Worm (Caenorhabditis elegans) whole organism, early embryonic: ENCODE data around the gene memi-3.

Experiments
- B0310.2 ChIP-seq: sonication (generic microtip); optimal IDR thresholded peaks from 2 replicates; lab custom pipeline; 2016; ENCODE audit warnings: mild to moderate bottlenecking, missing genetic modification characterization, missing compliant biosample characterization
- F13C5.2 ChIP-seq: sonication (generic microtip); optimal IDR thresholded peaks from 2 replicates; lab custom pipeline; 2017; ENCODE audit warnings: mild to moderate bottlenecking, missing genetic modification characterization, inconsistent platforms, missing compliant biosample characterization
- aly-1 ChIP-seq: sonication (generic microtip); optimal IDR thresholded peaks from 2 replicates; lab custom pipeline; 2016; ENCODE audit warnings: missing genetic modification characterization, missing compliant biosample characterization
- ama-1 ChIP-seq: fragments of 150-350 bp; optimal IDR thresholded peaks from 2 replicates; lab custom pipeline; 2014
- ceh-13 ChIP-seq: fragments of 200-800 bp; sonication (Bioruptor generic); optimal IDR thresholded peaks from 2 replicates; lab custom pipeline; 2018; ENCODE audit warnings: mild to moderate bottlenecking, missing genetic modification characterization, missing compliant biosample characterization
- ceh-36 ChIP-seq: sonication (generic microtip); optimal IDR thresholded peaks from 2 replicates; lab custom pipeline; 2016; ENCODE audit warnings: missing genetic modification characterization, inconsistent platforms, missing compliant biosample characterization
- ets-7 ChIP-seq: sonication (generic microtip); optimal IDR thresholded peaks from 2 replicates; lab custom pipeline; 2016; ENCODE audit warnings: missing genotype, missing genetic modification characterization, missing compliant biosample characterization
- flt-1 ChIP-seq: fragments of 200-800 bp; sonication (Bioruptor generic); IDR thresholded peaks from 2 replicates; pipeline ENCODE4 v1.3.6; 2022; ENCODE audit warnings: missing genetic modification characterization, missing compliant biosample characterization
- hmbx-1 ChIP-seq: sonication (generic microtip); optimal IDR thresholded peaks from 2 replicates; lab custom pipeline; 2016; ENCODE audit warnings: mild to moderate bottlenecking, missing genetic modification characterization, missing compliant biosample characterization
- hnd-1 ChIP-seq: sonication (generic microtip); optimal IDR thresholded peaks from 2 replicates; lab custom pipeline; 2016; ENCODE audit warnings: missing genetic modification characterization, missing compliant biosample characterization
- scrt-1 ChIP-seq: fragments of 200-800 bp; sonication (Bioruptor generic); IDR thresholded peaks from 2 replicates; pipeline ENCODE4 v1.3.6; 2022; ENCODE audit warnings: missing genetic modification characterization, missing compliant biosample characterization
- sea-1 ChIP-seq: fragments of 200-800 bp; sonication (Bioruptor generic); conservative IDR thresholded peaks from 2 replicates; pipeline ENCODE4 v1.3.6; 2022; ENCODE audit warnings: missing genetic modification characterization, missing compliant biosample characterization
- tbx-11 ChIP-seq: fragments of 200-800 bp; sonication (Bioruptor generic); IDR thresholded peaks from 2 replicates; pipeline ENCODE4 v1.3.6; 2022; ENCODE audit warnings: missing genetic modification characterization, missing compliant biosample characterization
- tra-4 ChIP-seq: sonication (generic microtip); optimal IDR thresholded peaks from 2 replicates; lab custom pipeline; 2017; ENCODE audit warnings: missing genetic modification characterization, missing compliant biosample characterization

DNA sequence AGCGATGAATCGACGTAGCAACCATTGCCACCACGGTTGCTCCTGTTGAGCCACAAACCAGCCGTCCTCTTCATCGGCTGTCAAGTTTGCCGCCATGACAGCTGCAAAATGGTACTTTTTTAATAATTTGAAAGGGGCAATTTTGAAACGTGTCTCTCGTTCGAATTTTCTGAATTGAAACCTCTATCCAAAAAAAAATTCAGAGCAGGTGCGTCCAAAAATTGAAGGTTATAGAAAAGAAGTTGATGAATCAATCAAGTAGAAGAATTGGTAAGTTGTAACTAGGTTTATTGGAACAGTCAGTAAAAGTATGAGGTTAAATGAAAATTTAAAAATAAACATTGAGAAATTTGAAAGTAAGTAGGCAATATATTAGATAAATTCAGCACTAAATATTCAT lies 41.7 kb downstream of the memi-3 start, which contains the start of gene T01G1.4:
- no peak for TF ChIP-seq ama-1 (lab: Kevin White, UChicago)
- TF ChIP-seq flt-1 (GFP tag; lab: Robert Waterston, UW) = no peak
- no peak for TF ChIP-seq tbx-11
- TF ChIP-seq B0310.2 (tag; lab: Kevin White, UChicago) = no peak
- TF ChIP-seq aly-1 = no peak
- TF ChIP-seq scrt-1 (GFP tag; lab: Robert Waterston, UW) = no peak
- no peak for TF ChIP-seq tra-4 (tag; lab: Kevin White, UChicago)
- TF ChIP-seq hnd-1 = no peak
- no peak for TF ChIP-seq F13C5.2 (tag; lab: Kevin White, UChicago)
- TF ChIP-seq ceh-36 (tag; lab: Kevin White, UChicago) = no peak
- no peak for TF ChIP-seq sea-1 (GFP tag; lab: Robert Waterston, UW)
- no peak for TF ChIP-seq ets-7 (tag; lab: Kevin White, UChicago)
- TF ChIP-seq hmbx-1 = no peak
- no peak for TF ChIP-seq ceh-13 (GFP tag; lab: Kevin White, UChicago)
